Fruit fly (Drosophila melanogaster): ENCODE results near the gene chm.
A peak's percentile ranks its signal among the peaks of the same experiment; 100 is the strongest.

chm gene

dm6 chr2L:7433957-7434736 lies 21.9 kb downstream of the chm start (continued):
- TF ChIP-seq B-H1 (GFP tag; IDR thresholded peaks at IDR 0.05) = peak; percentile 71
- peak; percentile 72 for TF ChIP-seq cas (GFP tag; IDR thresholded peaks at IDR 0.05)
- TF ChIP-seq CG7556 (GFP tag; optimal IDR thresholded peaks at IDR 0.05) = peak; percentile 82
- TF ChIP-seq NfI (GFP tag; optimal IDR thresholded peaks at IDR 0.05) = peak; percentile 70
- TF ChIP-seq CG9215 (GFP tag; IDR thresholded peaks at IDR 0.05) = peak; percentile 73
- no peak for TF ChIP-seq pnt (GFP tag; optimal IDR thresholded peaks at IDR 0.05)
- peak; percentile 30; the same call in 1 of the 2 replicates for TF ChIP-seq CG4730 (GFP tag; IDR thresholded peaks at IDR 0.05)
- peak; percentile 63 for TF ChIP-seq fd96Cb (tag; optimal IDR thresholded peaks at IDR 0.05)
- peak; percentile 71 for TF ChIP-seq E2f1 (GFP tag; IDR thresholded peaks at IDR 0.05)
- no peak for TF ChIP-seq dimm (GFP tag; IDR thresholded peaks at IDR 0.05)
- 0 out of 2 replicates have a peak, but pooled peaks have one; percentile 45 for TF ChIP-seq CG1024 (GFP tag; IDR thresholded peaks at IDR 0.05)
- peak; percentile 36 for TF ChIP-seq lilli (GFP tag; optimal IDR thresholded peaks at IDR 0.05)
- TF ChIP-seq bsh (GFP tag; optimal IDR thresholded peaks at IDR 0.05) = peak in 1 of 2 experiments; percentile 65
- TF ChIP-seq HLH54F (GFP tag; optimal IDR thresholded peaks at IDR 0.05) = peak; percentile 62
- TF ChIP-seq sna (GFP tag; IDR thresholded peaks at IDR 0.05; ENCODE audit: partially characterized antibody) = no peak
- TF ChIP-seq zen (tag; optimal IDR thresholded peaks at IDR 0.05) = no peak
- no peak for TF ChIP-seq HLH4C (GFP tag; IDR thresholded peaks at IDR 0.05; ENCODE audit: partially characterized antibody)
- peak; percentile 38 for TF ChIP-seq CG11723 (GFP tag; optimal IDR thresholded peaks at IDR 0.05)
- TF ChIP-seq grn (GFP tag; optimal IDR thresholded peaks at IDR 0.05) = no peak
- no peak for TF ChIP-seq CG6654 (GFP tag; optimal IDR thresholded peaks at IDR 0.05)
- peak; percentile 51 for TF ChIP-seq pho (GFP tag; optimal IDR thresholded peaks at IDR 0.05)
- TF ChIP-seq Abd-B (GFP tag; optimal IDR thresholded peaks at IDR 0.05) = peak; percentile 74
- TF ChIP-seq seq (GFP tag; IDR thresholded peaks at IDR 0.05) = peak; percentile 88
- no peak for TF ChIP-seq CG8944 (GFP tag; optimal IDR thresholded peaks at IDR 0.05)
- peak; percentile 19 for TF ChIP-seq ems (GFP tag; optimal IDR thresholded peaks at IDR 0.05)
- TF ChIP-seq HHEX (GFP tag; optimal IDR thresholded peaks at IDR 0.05) = peak; percentile 64
- no peak for TF ChIP-seq HLHmδ (GFP tag; optimal IDR thresholded peaks at IDR 0.05)
- TF ChIP-seq vvl (GFP tag; IDR thresholded peaks at IDR 0.05) = peak; percentile 82
- TF ChIP-seq Xrp1 (GFP tag; IDR thresholded peaks at IDR 0.05) = peak; percentile 71
- peak; percentile 95 for TF ChIP-seq Rfx (GFP tag; IDR thresholded peaks at IDR 0.05)
- TF ChIP-seq CG9932 (GFP tag; IDR thresholded peaks at IDR 0.05) = peak; percentile 88
- TF ChIP-seq yki (optimal IDR thresholded peaks at IDR 0.05) = no peak
- peak; percentile 23 for TF ChIP-seq Fer2 (tag; optimal IDR thresholded peaks at IDR 0.05)
- TF ChIP-seq Vsx1 (GFP tag; optimal IDR thresholded peaks at IDR 0.05) = peak; percentile 59
- TF ChIP-seq dpn (GFP tag; optimal IDR thresholded peaks at IDR 0.05) = peak; percentile 46 to 51
- peak; percentile 16; the same call in 1 of the 2 replicates for TF ChIP-seq ara (GFP tag; IDR thresholded peaks at IDR 0.05)
- peak; percentile 82 for TF ChIP-seq CG7372 (GFP tag; IDR thresholded peaks at IDR 0.05)
- TF ChIP-seq HLH3B (GFP tag; IDR thresholded peaks at IDR 0.05) = peak; percentile 85
- TF ChIP-seq dysf (GFP tag; IDR thresholded peaks at IDR 0.05) = peak; percentile 90
- no peak for TF ChIP-seq jigr1 (GFP tag; IDR thresholded peaks at IDR 0.05)
- TF ChIP-seq nau (GFP tag; optimal IDR thresholded peaks at IDR 0.05) = peak; percentile 41
- TF ChIP-seq zf30C (GFP tag; optimal IDR thresholded peaks at IDR 0.05) = no peak
- peak; percentile 38; the same call in 1 of the 2 replicates for TF ChIP-seq CG10959 (GFP tag; IDR thresholded peaks at IDR 0.05)
- TF ChIP-seq CG4424 (GFP tag; optimal IDR thresholded peaks at IDR 0.05) = no peak
- TF ChIP-seq ap (GFP tag; IDR thresholded peaks at IDR 0.05) = peak; percentile 56; the same call in 1 of the 2 replicates
- TF ChIP-seq CG9727 (GFP tag; optimal IDR thresholded peaks at IDR 0.05) = peak; percentile 82
- TF ChIP-seq Lim3 (GFP tag; IDR thresholded peaks at IDR 0.05) = no peak
- no peak for TF ChIP-seq nerfin-2 (GFP tag; IDR thresholded peaks at IDR 0.05; ENCODE audit: partially characterized antibody)
- no peak for TF ChIP-seq pzg (GFP tag; optimal IDR thresholded peaks at IDR 0.05)
- peak; percentile 80 for TF ChIP-seq Meics (GFP tag; optimal IDR thresholded peaks at IDR 0.05)

All from whole organism, embryonic.